Fruit fly (Drosophila melanogaster) whole organism, embryonic: Measurements from ENCODE around the gene mAChR-C.
A peak's percentile ranks its signal among the peaks of the same experiment; 100 is the strongest.

Experiments
- Abd-B ChIP-seq: fragments of 200-800 bp; sonication (Bioruptor generic); optimal IDR thresholded peaks from 2 replicates; lab custom pipeline; 2018; ENCODE audit warnings: missing biosample characterization, mild to moderate bottlenecking, missing genetic modification characterization, moderate library complexity
- Aef1 ChIP-seq: fragments of 200-800 bp; sonication (Bioruptor generic); IDR thresholded peaks from 3 replicates; pipeline ENCODE4 v1.3.6; 2022; ENCODE audit warnings: missing biosample characterization, missing genetic modification characterization
- Atf6 ChIP-seq: fragments of 200-800 bp; sonication (Bioruptor generic); IDR thresholded peaks from 2 replicates; pipeline ENCODE4 v1.3.6; 2022; ENCODE audit warnings: missing biosample characterization, missing genetic modification characterization
- Bdp1 ChIP-seq: fragments of 200-800 bp; sonication (Bioruptor generic); optimal IDR thresholded peaks from 3 replicates; lab custom pipeline; 2016; ENCODE audit warnings: missing biosample characterization, missing genetic modification characterization
- CG11560 ChIP-seq: fragments of 200-800 bp; sonication (Bioruptor generic); IDR thresholded peaks from 3 replicates; pipeline ENCODE4 v1.3.6; 2022; ENCODE audit warnings: missing biosample characterization, missing genetic modification characterization
- CG11723 ChIP-seq: fragments of 200-800 bp; sonication (Bioruptor generic); optimal IDR thresholded peaks from 2 replicates; lab custom pipeline; 2017; ENCODE audit warnings: missing biosample characterization, mild to moderate bottlenecking, missing genetic modification characterization
- CG1233 ChIP-seq: fragments of 200-800 bp; sonication (Bioruptor generic); optimal IDR thresholded peaks from 4 replicates; lab custom pipeline; 2018; ENCODE audit warnings: missing biosample characterization, mild to moderate bottlenecking, missing genetic modification characterization
- CG13424 ChIP-seq: fragments of 200-800 bp; sonication (Bioruptor generic); optimal IDR thresholded peaks from 2 replicates; lab custom pipeline; 2019; ENCODE audit warnings: missing biosample characterization, mild to moderate bottlenecking, missing genetic modification characterization, moderate library complexity
- CG13775 ChIP-seq: fragments of 200-800 bp; sonication (Bioruptor generic); optimal IDR thresholded peaks from 3 replicates; lab custom pipeline; 2017; ENCODE audit warnings: missing biosample characterization, mild to moderate bottlenecking, missing genetic modification characterization
- CG15011 ChIP-seq: fragments of 200-800 bp; sonication (Bioruptor generic); optimal IDR thresholded peaks from 3 replicates; lab custom pipeline; 2018; ENCODE audit warnings: missing biosample characterization, mild to moderate bottlenecking, missing genetic modification characterization
- CG15696 ChIP-seq: fragments of 200-800 bp; sonication (Bioruptor generic); optimal IDR thresholded peaks from 2 replicates; lab custom pipeline; 2019; ENCODE audit warnings: missing biosample characterization, mild to moderate bottlenecking, missing genetic modification characterization, moderate library complexity
- CG16813 ChIP-seq: fragments of 200-800 bp; sonication (Bioruptor generic); IDR thresholded peaks from 3 replicates; pipeline ENCODE4 v1.3.6; 2022; ENCODE audit warnings: missing biosample characterization, missing genetic modification characterization; ENCODE audit not compliant: partially characterized antibody
- CG17186 ChIP-seq: fragments of 200-800 bp; sonication (Bioruptor generic); optimal IDR thresholded peaks from 3 replicates; lab custom pipeline; 2017; ENCODE audit warnings: missing biosample characterization, missing genetic modification reagents, missing genetic modification characterization
- CG1792 ChIP-seq: fragments of 200-800 bp; sonication (Bioruptor generic); optimal IDR thresholded peaks from 2 replicates; lab custom pipeline; 2016; ENCODE audit warnings: missing biosample characterization, missing genetic modification characterization
- CG2199 ChIP-seq: fragments of 200-800 bp; sonication (Bioruptor generic); IDR thresholded peaks from 3 replicates; pipeline ENCODE4 v1.3.6; 2022; ENCODE audit warnings: missing biosample characterization, missing genetic modification characterization
- CG2202 ChIP-seq: fragments of 200-800 bp; sonication (Bioruptor generic); optimal IDR thresholded peaks from 2 replicates; lab custom pipeline; 2018; ENCODE audit warnings: missing biosample characterization, mild to moderate bottlenecking, missing genetic modification characterization
- CG31388 ChIP-seq: fragments of 200-800 bp; sonication (Bioruptor generic); optimal IDR thresholded peaks from 2 replicates; lab custom pipeline; 2016; ENCODE audit warnings: missing biosample characterization, missing genetic modification characterization
- CG31441 ChIP-seq: fragments of 200-800 bp; sonication (Bioruptor generic); IDR thresholded peaks from 2 replicates; pipeline ENCODE4 v1.3.6; 2022; ENCODE audit warnings: missing biosample characterization, missing genetic modification characterization
- CG33213 ChIP-seq: fragments of 200-800 bp; sonication (Bioruptor generic); optimal IDR thresholded peaks from 3 replicates; lab custom pipeline; 2016; ENCODE audit warnings: missing biosample characterization, missing genetic modification characterization
- CG34376 ChIP-seq: fragments of 200-800 bp; sonication (Bioruptor generic); optimal IDR thresholded peaks from 2 replicates; lab custom pipeline; 2018; ENCODE audit warnings: missing biosample characterization, mild to moderate bottlenecking, missing genetic modification characterization
- CG3995 ChIP-seq: fragments of 200-800 bp; sonication (Bioruptor generic); optimal IDR thresholded peaks from 3 replicates; lab custom pipeline; 2016; ENCODE audit warnings: missing biosample characterization, missing genetic modification characterization
- CG42726 ChIP-seq: fragments of 200-800 bp; sonication (Bioruptor generic); IDR thresholded peaks from 2 replicates; pipeline ENCODE4 v1.3.6; 2022; ENCODE audit warnings: missing biosample characterization, missing genetic modification characterization; ENCODE audit not compliant: partially characterized antibody
- CG4328 ChIP-seq: fragments of 200-800 bp; sonication (Bioruptor generic); optimal IDR thresholded peaks from 3 replicates; lab custom pipeline; 2017; ENCODE audit warnings: missing biosample characterization, missing genetic modification reagents, missing genetic modification characterization
- CG4404 ChIP-seq: fragments of 200-800 bp; sonication (Bioruptor generic); IDR thresholded peaks from 2 replicates; pipeline ENCODE4 v1.3.6; 2022; ENCODE audit warnings: missing biosample characterization, missing genetic modification characterization
- CG8089 ChIP-seq: fragments of 200-800 bp; sonication (Bioruptor generic); optimal IDR thresholded peaks from 3 replicates; lab custom pipeline; 2016; ENCODE audit warnings: missing biosample characterization, missing genetic modification characterization
- CG8944 ChIP-seq: fragments of 200-800 bp; sonication (Bioruptor generic); optimal IDR thresholded peaks from 3 replicates; lab custom pipeline; 2016; ENCODE audit warnings: missing biosample characterization, missing genetic modification characterization
- Gug ChIP-seq: fragments of 200-800 bp; sonication (Bioruptor generic); IDR thresholded peaks from 4 replicates; pipeline ENCODE4 v1.3.6; 2022; ENCODE audit warnings: missing biosample characterization, missing genetic modification characterization
- Hmx ChIP-seq: fragments of 200-800 bp; sonication (Bioruptor generic); optimal IDR thresholded peaks from 2 replicates; lab custom pipeline; 2016; ENCODE audit warnings: missing biosample characterization, missing genetic modification characterization
- Side ChIP-seq: fragments of 200-800 bp; sonication (Bioruptor generic); optimal IDR thresholded peaks from 2 replicates; lab custom pipeline; 2016; ENCODE audit warnings: missing biosample characterization, missing genetic modification characterization
- bbx ChIP-seq: fragments of 200-800 bp; sonication (Bioruptor generic); IDR thresholded peaks from 2 replicates; pipeline ENCODE4 v1.3.6; 2022; ENCODE audit warnings: missing biosample characterization, missing genetic modification characterization; ENCODE audit not compliant: partially characterized antibody
- bsh ChIP-seq, 2 experiments: fragments of 200-800 bp; sonication (Bioruptor generic); optimal IDR thresholded peaks; 2 replicates each; lab custom pipeline; 2017 to 2018; ENCODE audit warnings: mild to moderate bottlenecking in 2 of 2, missing biosample characterization in 2 of 2, missing genetic modification characterization in 2 of 2, moderate library complexity in 1 of 2
- cg ChIP-seq: fragments of 200-800 bp; sonication (Bioruptor generic); optimal IDR thresholded peaks from 3 replicates; lab custom pipeline; 2019; ENCODE audit warnings: missing biosample characterization, mild to moderate bottlenecking, missing genetic modification characterization, moderate library complexity
- cwo ChIP-seq: fragments of 200-800 bp; sonication (Bioruptor generic); optimal IDR thresholded peaks from 3 replicates; lab custom pipeline; 2017; ENCODE audit warnings: missing biosample characterization, missing genetic modification characterization, mild to moderate bottlenecking, moderate library complexity, missing genetic modification reagents
- danr ChIP-seq: fragments of 200-800 bp; sonication (Bioruptor generic); IDR thresholded peaks from 2 replicates; pipeline ENCODE4 v1.3.6; 2022; ENCODE audit warnings: missing biosample characterization, missing genetic modification characterization
- dm ChIP-seq: fragments of 200-800 bp; sonication (Bioruptor generic); optimal IDR thresholded peaks from 3 replicates; lab custom pipeline; 2016; ENCODE audit warnings: missing biosample characterization, missing genetic modification characterization
- dmrt11E ChIP-seq: fragments of 200-800 bp; sonication (Bioruptor generic); optimal IDR thresholded peaks from 3 replicates; lab custom pipeline; 2018; ENCODE audit warnings: missing biosample characterization, mild to moderate bottlenecking, missing genetic modification characterization, moderate library complexity
- esg ChIP-seq: fragments of 200-800 bp; sonication (Bioruptor generic); conservative IDR thresholded peaks from 2 replicates; pipeline ENCODE4 v1.3.6; 2022; ENCODE audit warnings: missing biosample characterization, missing genetic modification characterization
- fd102C ChIP-seq: fragments of 200-800 bp; sonication (Bioruptor generic); optimal IDR thresholded peaks from 2 replicates; lab custom pipeline; 2018; ENCODE audit warnings: missing biosample characterization, mild to moderate bottlenecking, missing genetic modification characterization, moderate library complexity
- fu2 ChIP-seq: fragments of 200-800 bp; sonication (Bioruptor generic); optimal IDR thresholded peaks from 2 replicates; lab custom pipeline; 2016; ENCODE audit warnings: missing biosample characterization, missing genetic modification characterization
- gfzf ChIP-seq: fragments of 200-800 bp; sonication (Bioruptor generic); optimal IDR thresholded peaks from 2 replicates; lab custom pipeline; 2016; ENCODE audit warnings: missing biosample characterization, mild to moderate bottlenecking, missing genetic modification characterization, moderate library complexity
- gsb-n ChIP-seq: fragments of 200-800 bp; sonication (Bioruptor generic); optimal IDR thresholded peaks from 3 replicates; lab custom pipeline; 2018; ENCODE audit warnings: missing biosample characterization, mild to moderate bottlenecking, missing genetic modification characterization
- kay ChIP-seq: fragments of 200-800 bp; sonication (Bioruptor generic); optimal IDR thresholded peaks from 2 replicates; lab custom pipeline; 2016; ENCODE audit warnings: missing biosample characterization, missing genetic modification characterization
- klu ChIP-seq: fragments of 200-800 bp; sonication (Bioruptor generic); IDR thresholded peaks from 2 replicates; pipeline ENCODE4 v1.3.6; 2022; ENCODE audit warnings: missing biosample characterization, missing genetic modification characterization
- luna ChIP-seq: fragments of 200-800 bp; sonication (Bioruptor generic); optimal IDR thresholded peaks from 2 replicates; lab custom pipeline; 2016; ENCODE audit warnings: missing biosample characterization, missing genetic modification characterization
- pum ChIP-seq: fragments of 200-800 bp; sonication (Bioruptor generic); optimal IDR thresholded peaks from 2 replicates; lab custom pipeline; 2016; ENCODE audit warnings: missing biosample characterization, missing genetic modification characterization
- ranshi ChIP-seq: fragments of 200-800 bp; sonication (Bioruptor generic); IDR thresholded peaks from 2 replicates; pipeline ENCODE4 v1.3.6; 2022; ENCODE audit warnings: missing biosample characterization, missing genetic modification characterization
- salm ChIP-seq: fragments of 200-800 bp; sonication (Bioruptor generic); optimal IDR thresholded peaks from 2 replicates; lab custom pipeline; 2018; ENCODE audit warnings: missing biosample characterization, mild to moderate bottlenecking, missing genetic modification characterization
- scrt ChIP-seq: fragments of 200-800 bp; sonication (Bioruptor generic); optimal IDR thresholded peaks from 2 replicates; lab custom pipeline; 2018; ENCODE audit warnings: missing biosample characterization, mild to moderate bottlenecking, missing genetic modification characterization, moderate library complexity
- sens ChIP-seq: fragments of 200-800 bp; sonication (Bioruptor generic); peaks from one replicate; lab custom pipeline; 2016; ENCODE audit warnings: missing biosample characterization, missing genetic modification characterization
- sens-2 ChIP-seq: fragments of 200-800 bp; sonication (Bioruptor generic); IDR thresholded peaks from 2 replicates; pipeline ENCODE4 v1.3.6; 2022; ENCODE audit warnings: missing biosample characterization, missing genetic modification characterization
- wor ChIP-seq: fragments of 200-800 bp; sonication (Bioruptor generic); IDR thresholded peaks from 2 replicates; pipeline ENCODE4 v1.3.6; 2022; ENCODE audit warnings: missing biosample characterization, missing genetic modification characterization

The mAChR-C gene

dm6 chrX:6794190-6794589 lies 38.3 kb downstream of the mAChR-C start (continued):
- peak in 1 of 2 experiments; percentile 69 for TF ChIP-seq bsh (GFP tag; optimal IDR thresholded peaks at IDR 0.05; lab: Kevin White, UChicago)
- peak; percentile 26 for TF ChIP-seq CG15696
- TF ChIP-seq sens-2 (GFP tag; lab: Robert Waterston, UW), result peak; percentile 75
- TF ChIP-seq Atf6 (GFP tag; lab: Robert Waterston, UW), result peak; percentile 85
- peak; percentile 67 for TF ChIP-seq CG1792 (GFP tag; lab: Kevin White, UChicago)
- peak; percentile 15 for TF ChIP-seq CG17186 (GFP tag; lab: Kevin White, UChicago)
- TF ChIP-seq sens (GFP tag; lab: Kevin White, UChicago), result peak; percentile 95
- peak; percentile 81 for TF ChIP-seq CG13424 (tag; lab: Kevin White, UChicago)
- TF ChIP-seq CG2199, result peak; percentile 85
- TF ChIP-seq CG16813 (GFP tag; lab: Robert Waterston, UW), result no peak
- peak; percentile 72 for TF ChIP-seq salm (tag; lab: Kevin White, UChicago)
- no peak for TF ChIP-seq CG4328 (GFP tag; lab: Kevin White, UChicago)
- TF ChIP-seq CG11560 (tag; lab: Robert Waterston, UW), result peak; percentile 55; the same call in 2 of the 3 replicates
- peak; percentile 82 for TF ChIP-seq CG33213
- peak; percentile 81 for TF ChIP-seq Abd-B (GFP tag; lab: Kevin White, UChicago)
- peak; percentile 80 for TF ChIP-seq esg (GFP tag; lab: Robert Waterston, UW)
- no peak for TF ChIP-seq CG2202 (tag; lab: Kevin White, UChicago)
- peak; percentile 67 for TF ChIP-seq CG15011
- TF ChIP-seq CG34376 (GFP tag; lab: Kevin White, UChicago), result no peak
- no peak for TF ChIP-seq fd102C (GFP tag; lab: Kevin White, UChicago)
- TF ChIP-seq wor (GFP tag; lab: Robert Waterston, UW), result peak; percentile 68
- TF ChIP-seq dm, result peak; percentile 79
- peak; percentile 59 for TF ChIP-seq luna
- TF ChIP-seq CG13775 (GFP tag; lab: Kevin White, UChicago), result peak; percentile 65
- TF ChIP-seq kay (GFP tag; lab: Kevin White, UChicago), result peak; percentile 20
- TF ChIP-seq cg (GFP tag; lab: Kevin White, UChicago), result no peak
- TF ChIP-seq Gug, result peak; percentile 83
- TF ChIP-seq CG42726, result no peak
- TF ChIP-seq CG8944 (GFP tag; lab: Kevin White, UChicago), result peak; percentile 76
- peak; percentile 54; the same call in 1 of the 2 replicates for TF ChIP-seq CG4404 (GFP tag; lab: Robert Waterston, UW)
- TF ChIP-seq gfzf (GFP tag; lab: Kevin White, UChicago), result no peak
- peak; percentile 57 for TF ChIP-seq CG3995 (GFP tag; lab: Kevin White, UChicago)
- peak; percentile 42 for TF ChIP-seq dmrt11E (tag; lab: Kevin White, UChicago)
- TF ChIP-seq Bdp1, result peak; percentile 55
- peak; percentile 73 for TF ChIP-seq CG31441 (GFP tag; lab: Robert Waterston, UW)
- TF ChIP-seq klu, result peak; percentile 72
- peak; percentile 80 for TF ChIP-seq fu2 (GFP tag; lab: Kevin White, UChicago)
- TF ChIP-seq cwo (GFP tag; lab: Kevin White, UChicago), result peak; percentile 68
- TF ChIP-seq ranshi, result peak; percentile 87
- no peak for TF ChIP-seq bbx (GFP tag; lab: Robert Waterston, UW)
- peak; percentile 69 for TF ChIP-seq CG11723
- TF ChIP-seq gsb-n, result peak; percentile 52
- TF ChIP-seq Aef1 (GFP tag; lab: Robert Waterston, UW), result peak; percentile 85
- peak; percentile 56 for TF ChIP-seq pum (GFP tag; lab: Kevin White, UChicago)
- peak; percentile 60 for TF ChIP-seq scrt (GFP tag; lab: Kevin White, UChicago)
- peak; percentile 66 for TF ChIP-seq danr (GFP tag; lab: Robert Waterston, UW)
- peak; percentile 67 for TF ChIP-seq CG8089 (GFP tag; lab: Kevin White, UChicago)
- TF ChIP-seq CG1233 (GFP tag; lab: Kevin White, UChicago), result peak; percentile 83
- TF ChIP-seq Hmx (GFP tag; lab: Kevin White, UChicago), result no peak
- peak; percentile 46 for TF ChIP-seq CG31388 (GFP tag; lab: Kevin White, UChicago)
- peak; percentile 65 for TF ChIP-seq Side (GFP tag; lab: Kevin White, UChicago)
